Worm (Caenorhabditis elegans) whole organism, L4/young adult: ENCODE results near the gene nhr-17.

Experiments
- dao-5 ChIP-seq: sonication (generic microtip); optimal IDR thresholded peaks from 2 replicates; lab custom pipeline; 2016; ENCODE audit warnings: missing genotype, missing genetic modification characterization, moderate library complexity, missing compliant biosample characterization
- him-1 ChIP-seq: sonication (generic microtip); optimal IDR thresholded peaks from 2 replicates; lab custom pipeline; 2016; ENCODE audit warnings: missing genotype, missing genetic modification reagents, missing genetic modification characterization, missing compliant biosample characterization

DNA sequence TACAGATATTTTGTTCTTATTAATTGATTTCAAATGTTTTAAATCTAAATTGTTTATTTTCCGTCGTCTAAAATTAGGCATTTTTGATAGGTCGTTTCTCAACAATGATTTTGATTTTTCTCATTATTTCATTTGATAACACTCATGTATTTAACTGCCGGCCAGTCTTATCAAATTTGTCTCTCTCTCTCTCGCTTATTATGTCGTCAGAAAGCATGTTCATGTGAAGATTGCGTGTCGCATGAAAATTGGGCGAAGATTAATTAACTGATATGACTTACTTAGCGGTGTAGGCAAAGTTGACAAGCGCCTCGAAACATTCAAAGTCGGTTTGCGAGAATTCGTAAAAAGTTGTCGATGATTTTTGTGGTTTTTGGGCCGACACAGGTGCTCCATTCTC, 39.9 kb downstream of the nhr-17 start:
- TF ChIP-seq him-1 (tag; lab: Kevin White, UChicago) = no peak
- no peak for TF ChIP-seq dao-5 (tag; lab: Kevin White, UChicago)
